Worm (Caenorhabditis elegans) whole organism, L4 larva: ENCODE measurements around the gene cutl-19.
A peak's percentile ranks its signal among the peaks of the same experiment; 100 is the strongest.

Experiments
- F10B5.3 ChIP-seq: sonication (generic microtip); optimal IDR thresholded peaks from 2 replicates; lab custom pipeline; 2016; ENCODE audit warnings: mild to moderate bottlenecking, missing genetic modification characterization, missing compliant biosample characterization
- F26F4.8 ChIP-seq: fragments of 200-800 bp; sonication (Bioruptor generic); conservative IDR thresholded peaks from 2 replicates; pipeline ENCODE4 v1.3.6; 2022; ENCODE audit warnings: missing genetic modification characterization, missing compliant biosample characterization
- F49E8.2 ChIP-seq: sonication (generic microtip); optimal IDR thresholded peaks from 2 replicates; lab custom pipeline; 2016; ENCODE audit warnings: missing compliant biosample characterization, mild to moderate bottlenecking, missing genetic modification characterization, borderline replicate concordance
- T26A8.4 ChIP-seq: fragments of 200-800 bp; sonication (Bioruptor generic); IDR thresholded peaks from 2 replicates; pipeline ENCODE4 v1.3.6; 2022; ENCODE audit warnings: missing genetic modification characterization, missing compliant biosample characterization
- ZK337.2 ChIP-seq: fragments of 200-800 bp; sonication (Bioruptor generic); IDR thresholded peaks from 2 replicates; pipeline ENCODE4 v1.3.6; 2022; ENCODE audit warnings: missing genetic modification reagents, missing genetic modification characterization, missing compliant biosample characterization
- ceh-20 ChIP-seq: fragments of 200-800 bp; sonication (Bioruptor generic); IDR thresholded peaks from 2 replicates; pipeline ENCODE4 v1.3.6; 2022; ENCODE audit warnings: missing genetic modification reagents, missing genetic modification characterization, missing compliant biosample characterization
- ceh-32 ChIP-seq: sonication (generic microtip); optimal IDR thresholded peaks from 2 replicates; lab custom pipeline; 2016; ENCODE audit warnings: mild to moderate bottlenecking, missing genetic modification characterization, missing compliant biosample characterization; ENCODE audit not compliant: poor library complexity
- ceh-82 ChIP-seq: sonication (generic microtip); optimal IDR thresholded peaks from 2 replicates; lab custom pipeline; 2017; ENCODE audit warnings: missing biosample characterization, missing genetic modification characterization
- cey-2 ChIP-seq: sonication (generic microtip); optimal IDR thresholded peaks from 3 replicates; lab custom pipeline; 2017; ENCODE audit warnings: missing genetic modification characterization, mild to moderate bottlenecking, missing compliant biosample characterization, antibody characterized with exemption, borderline replicate concordance; ENCODE audit not compliant: insufficient read depth
- daf-16 ChIP-seq, 3 experiments: sonication (generic microtip); optimal IDR thresholded peaks; 2 replicates each; lab custom pipeline; 2016 to 2017; ENCODE audit warnings: missing genetic modification characterization in 3 of 3, missing genetic modification reagents in 3 of 3, mild to moderate bottlenecking in 2 of 3, missing compliant biosample characterization in 2 of 3, missing biosample characterization in 1 of 3, moderate library complexity in 1 of 3
- duxl-1 ChIP-seq: sonication (generic microtip); optimal IDR thresholded peaks from 2 replicates; lab custom pipeline; 2016; ENCODE audit warnings: mild to moderate bottlenecking, missing genetic modification characterization, moderate library complexity, missing compliant biosample characterization; ENCODE audit not compliant: poor library complexity
- egl-43 ChIP-seq: fragments of 200-800 bp; sonication (Bioruptor generic); IDR thresholded peaks from 2 replicates; pipeline ENCODE4 v1.3.6; 2022; ENCODE audit warnings: missing genetic modification reagents, missing genetic modification characterization, missing compliant biosample characterization
- fkh-10 ChIP-seq: fragments of 150-350 bp; optimal IDR thresholded peaks from 2 replicates; lab custom pipeline; 2014; ENCODE audit warnings: missing biosample characterization, missing genetic modification reagents, missing genetic modification characterization
- lin-1 ChIP-seq: fragments of 200-800 bp; sonication (Bioruptor generic); IDR thresholded peaks from 2 replicates; pipeline ENCODE4 v1.3.6; 2022; ENCODE audit warnings: missing genetic modification reagents, missing genetic modification characterization, missing compliant biosample characterization
- lin-29 ChIP-seq: fragments of 200-800 bp; sonication (Bioruptor generic); IDR thresholded peaks from 2 replicates; pipeline ENCODE4 v1.3.6; 2022; ENCODE audit warnings: missing genetic modification reagents, missing genetic modification characterization, missing compliant biosample characterization
- lin-38 ChIP-seq: fragments of 200-800 bp; sonication (Bioruptor generic); IDR thresholded peaks from 2 replicates; pipeline ENCODE4 v1.3.6; 2022; ENCODE audit warnings: missing genetic modification reagents, missing genetic modification characterization, missing compliant biosample characterization
- lir-3 ChIP-seq: sonication (generic microtip); optimal IDR thresholded peaks from 2 replicates; lab custom pipeline; 2016; ENCODE audit warnings: mild to moderate bottlenecking, missing genetic modification characterization, missing compliant biosample characterization
- lsy-2 ChIP-seq, 2 experiments: fragments of 150-350 bp in 1 of 2; sonication (generic microtip) in 1 of 2; optimal IDR thresholded peaks; 2 replicates each; lab custom pipeline; 2014 to 2017; ENCODE audit warnings: missing biosample characterization in 2 of 2, missing genetic modification characterization in 2 of 2
- madf-9 ChIP-seq: fragments of 200-800 bp; sonication (Bioruptor generic); conservative IDR thresholded peaks from 2 replicates; pipeline ENCODE4 v1.3.6; 2022; ENCODE audit warnings: missing genetic modification reagents, missing genetic modification characterization, missing compliant biosample characterization
- mdl-1 ChIP-seq, 2 experiments: fragments of 150-350 bp in 1 of 2; sonication (generic microtip) in 1 of 2; optimal IDR thresholded peaks; 2 replicates each; lab custom pipeline; 2014 to 2017; ENCODE audit warnings: missing biosample characterization in 2 of 2, missing genetic modification characterization in 2 of 2
- mep-1 ChIP-seq: fragments of 150-350 bp; sonication (generic microtip); optimal IDR thresholded peaks from 3 replicates; lab custom pipeline; 2014; ENCODE audit warnings: missing biosample characterization, missing genetic modification characterization
- mxl-2 ChIP-seq: fragments of 200-800 bp; sonication (Bioruptor generic); conservative IDR thresholded peaks from 2 replicates; pipeline ENCODE4 v1.3.6; 2022; ENCODE audit warnings: missing genetic modification reagents, missing genetic modification characterization, missing compliant biosample characterization
- nhr-11 ChIP-seq: fragments of 150-350 bp; optimal IDR thresholded peaks from 2 replicates; lab custom pipeline; 2014; ENCODE audit warnings: missing biosample characterization, missing genetic modification characterization
- nhr-28 ChIP-seq: fragments of 150-350 bp; optimal IDR thresholded peaks from 2 replicates; lab custom pipeline; 2014; ENCODE audit warnings: missing biosample characterization, missing genetic modification characterization
- nhr-42 ChIP-seq: fragments of 200-800 bp; sonication (Bioruptor generic); IDR thresholded peaks from 2 replicates; pipeline ENCODE4 v1.3.6; 2022; ENCODE audit warnings: missing genetic modification characterization, missing compliant biosample characterization
- nhr-6 ChIP-seq: fragments of 150-350 bp; optimal IDR thresholded peaks from 2 replicates; lab custom pipeline; 2014; ENCODE audit warnings: missing biosample characterization, missing genetic modification characterization
- nhr-76 ChIP-seq: fragments of 150-350 bp; optimal IDR thresholded peaks from 2 replicates; lab custom pipeline; 2014; ENCODE audit warnings: missing biosample characterization, missing genetic modification characterization
- pha-4 ChIP-seq, 2 experiments: fragments of 150-350 bp in 1 of 2; fragments of 200-800 bp in 1 of 2; sonication (Bioruptor generic) in 1 of 2; IDR thresholded peaks in 1 of 2; optimal IDR thresholded peaks in 1 of 2; 2 replicates each; pipeline versions ENCODE4 v1.3.6 to Lab custom; 2014 to 2022; ENCODE audit warnings: missing genetic modification characterization in 2 of 2, missing genetic modification reagents in 2 of 2, missing biosample characterization in 1 of 2, missing compliant biosample characterization in 1 of 2
- php-3 ChIP-seq: fragments of 200-800 bp; sonication (Bioruptor generic); IDR thresholded peaks from 2 replicates; pipeline ENCODE4 v1.3.6; 2022; ENCODE audit warnings: missing genetic modification reagents, missing genetic modification characterization, missing compliant biosample characterization
- pqm-1 ChIP-seq: sonication (generic microtip); optimal IDR thresholded peaks from 2 replicates; lab custom pipeline; 2017; ENCODE audit warnings: missing biosample characterization, missing genetic modification characterization
- set-16 ChIP-seq: fragments of 200-800 bp; sonication (Bioruptor generic); IDR thresholded peaks from 2 replicates; pipeline ENCODE4 v1.3.6; 2022; ENCODE audit warnings: missing genetic modification reagents, missing genetic modification characterization, missing compliant biosample characterization
- skn-1 ChIP-seq: fragments of 150-350 bp; optimal IDR thresholded peaks from 2 replicates; lab custom pipeline; 2014; ENCODE audit warnings: missing biosample characterization, missing genetic modification characterization
- snpc-4 ChIP-seq: fragments of 150-350 bp; optimal IDR thresholded peaks from 2 replicates; lab custom pipeline; 2014; ENCODE audit warnings: missing biosample characterization, missing genetic modification characterization
- spr-3 ChIP-seq: fragments of 200-800 bp; sonication (Bioruptor generic); optimal IDR thresholded peaks from 2 replicates; lab custom pipeline; 2018; ENCODE audit warnings: mild to moderate bottlenecking, missing genetic modification characterization, missing compliant biosample characterization
- unc-39 ChIP-seq: sonication (generic microtip); optimal IDR thresholded peaks from 2 replicates; lab custom pipeline; 2017; ENCODE audit warnings: missing biosample characterization, missing genetic modification characterization
- vab-7 ChIP-seq: fragments of 200-800 bp; sonication (Bioruptor generic); IDR thresholded peaks from 2 replicates; pipeline ENCODE4 v1.3.6; 2022; ENCODE audit warnings: missing genetic modification reagents, missing genetic modification characterization, missing compliant biosample characterization
- zag-1 ChIP-seq: fragments of 150-350 bp; optimal IDR thresholded peaks from 2 replicates; lab custom pipeline; 2014; ENCODE audit warnings: missing biosample characterization, missing genetic modification characterization
- zfp-2 ChIP-seq: sonication (generic microtip); optimal IDR thresholded peaks from 2 replicates; lab custom pipeline; 2016; ENCODE audit warnings: mild to moderate bottlenecking, missing genetic modification characterization, missing compliant biosample characterization
- zfp-3 ChIP-seq: fragments of 200-800 bp; sonication (Bioruptor generic); conservative IDR thresholded peaks from 2 replicates; pipeline ENCODE4 v1.3.6; 2022; ENCODE audit warnings: missing genetic modification reagents, missing genetic modification characterization, missing compliant biosample characterization
- ztf-11 ChIP-seq: fragments of 150-350 bp; optimal IDR thresholded peaks from 2 replicates; lab custom pipeline; 2014; ENCODE audit warnings: missing biosample characterization, missing genetic modification characterization
- ztf-7 ChIP-seq: fragments of 150-350 bp; optimal IDR thresholded peaks from 2 replicates; lab custom pipeline; 2014; ENCODE audit warnings: missing biosample characterization, missing genetic modification characterization

The cutl-19 gene

DNA sequence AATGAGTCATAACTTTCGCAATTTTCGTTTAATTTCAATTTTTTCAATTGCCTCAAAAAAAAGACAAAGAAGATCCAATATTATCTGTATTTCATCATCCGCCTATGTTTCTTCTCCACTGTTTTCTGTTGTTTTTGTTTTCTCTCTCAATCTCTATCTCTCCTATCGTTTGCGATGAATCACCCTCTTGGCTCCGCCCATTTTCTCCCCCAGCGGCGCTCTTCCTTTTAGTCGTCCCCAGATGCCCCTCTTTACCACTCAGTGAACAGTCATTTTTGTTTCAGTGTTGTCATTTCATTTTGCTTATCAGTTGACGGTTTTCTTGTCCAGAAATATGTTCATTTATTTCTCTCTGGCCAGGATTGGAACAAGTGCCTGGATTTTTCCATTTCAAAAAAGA, 7.5 kb upstream of the cutl-19 start (continued):
- TF ChIP-seq fkh-10 (no peak), daf-16 (GFP tag; optimal IDR thresholded peaks at IDR 0.05; lab: Kevin White, UChicago) (no peak), daf-16 (tag; optimal IDR thresholded peaks at IDR 0.05; lab: Kevin White, UChicago) (peak; percentile 73), ZK337.2 (no peak), madf-9 (GFP tag; lab: Robert Waterston, UW) (0 out of 2 replicates have a peak, but pooled peaks have one; percentile 18), F26F4.8 (GFP tag; lab: Robert Waterston, UW) (no peak), ceh-32 (tag; lab: Kevin White, UChicago) (no peak), zfp-2 (tag; lab: Kevin White, UChicago) (no peak), mxl-2 (GFP tag; lab: Robert Waterston, UW) (no peak), lin-38 (GFP tag; lab: Robert Waterston, UW) (no peak), lsy-2 (tag; optimal IDR thresholded peaks at IDR 0.05; lab: Kevin White, UChicago) (peak in 1 of 2 experiments; percentile 21), zfp-3 (no peak), lin-1 (GFP tag; lab: Robert Waterston, UW) (no peak), unc-39 (tag; lab: Kevin White, UChicago) (no peak), T26A8.4 (GFP tag; lab: Robert Waterston, UW) (no peak; the same call in 1 of the 2 replicates), skn-1 (no peak), zag-1 (tag; lab: Kevin White, UChicago) (no peak), mdl-1 (tag; optimal IDR thresholded peaks at IDR 0.05; lab: Kevin White, UChicago) (no peak), lir-3 (tag; lab: Kevin White, UChicago) (no peak), lin-29 (GFP tag; lab: Robert Waterston, UW) (no peak), mep-1 (tag; lab: Kevin White, UChicago) (peak; percentile 14), cey-2 (tag; lab: Kevin White, UChicago) (no peak), nhr-76 (tag; lab: Kevin White, UChicago) (no peak), egl-43 (GFP tag; lab: Robert Waterston, UW) (no peak), ceh-20 (GFP tag; lab: Robert Waterston, UW) (no peak), duxl-1 (no peak), nhr-28 (tag; lab: Kevin White, UChicago) (peak; percentile 52), F10B5.3 (tag; lab: Kevin White, UChicago) (no peak), php-3 (no peak), ceh-82 (no peak), nhr-6 (tag; lab: Kevin White, UChicago) (peak; percentile 54), ztf-7 (no peak), spr-3 (no peak), ztf-11 (tag; lab: Kevin White, UChicago) (no peak), set-16 (GFP tag; lab: Robert Waterston, UW) (no peak), nhr-11 (tag; lab: Kevin White, UChicago) (no peak)

DNA sequence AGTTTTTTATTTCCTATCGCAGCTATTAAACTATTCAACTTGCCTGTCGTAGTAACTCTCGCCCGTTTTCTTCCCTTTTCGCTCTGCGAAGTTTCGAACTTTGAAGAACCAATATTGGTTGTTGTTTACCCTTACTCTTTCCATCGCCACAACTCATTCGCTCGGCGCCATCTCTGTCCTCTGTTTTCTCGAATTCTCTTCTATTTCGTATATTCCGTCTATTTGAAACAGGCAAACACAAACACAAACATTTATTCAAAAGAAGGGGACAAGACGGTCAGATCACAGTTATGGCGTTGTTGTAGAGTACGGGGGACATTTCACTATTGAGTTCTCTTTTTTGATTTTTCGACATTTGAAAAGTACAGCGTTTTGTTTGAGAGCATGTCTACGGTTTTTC, 5.4 kb upstream of the cutl-19 start:
- TF ChIP-seq nhr-28 (tag; lab: Kevin White, UChicago) (peak; percentile 35), nhr-42 (no peak), daf-16 (GFP tag; optimal IDR thresholded peaks at IDR 0.05; lab: Kevin White, UChicago) (no peak), daf-16 (tag; optimal IDR thresholded peaks at IDR 0.05; lab: Kevin White, UChicago) (peak; percentile 94), pha-4 (GFP tag; IDR thresholded peaks at IDR 0.05; lab: Robert Waterston, UW) (no peak), pha-4 (tag; optimal IDR thresholded peaks at IDR 0.05; lab: Kevin White, UChicago) (peak; percentile 72), snpc-4 (no peak), pqm-1 (no peak), mdl-1 (tag; optimal IDR thresholded peaks at IDR 0.05; lab: Kevin White, UChicago) (no peak), vab-7 (no peak), F49E8.2 (tag; lab: Kevin White, UChicago) (no peak)
